Worm (Caenorhabditis elegans) whole organism, early embryonic: ENCODE results near the gene Y51H7BR.4.

Experiments
- F13C5.2 ChIP-seq: sonication (generic microtip); optimal IDR thresholded peaks from 2 replicates; lab custom pipeline; 2017; ENCODE audit warnings: mild to moderate bottlenecking, missing genetic modification characterization, inconsistent platforms, missing compliant biosample characterization
- aly-1 ChIP-seq: sonication (generic microtip); optimal IDR thresholded peaks from 2 replicates; lab custom pipeline; 2016; ENCODE audit warnings: missing genetic modification characterization, missing compliant biosample characterization
- ama-1 ChIP-seq: fragments of 150-350 bp; optimal IDR thresholded peaks from 2 replicates; lab custom pipeline; 2014
- ceh-13 ChIP-seq: fragments of 200-800 bp; sonication (Bioruptor generic); optimal IDR thresholded peaks from 2 replicates; lab custom pipeline; 2018; ENCODE audit warnings: mild to moderate bottlenecking, missing genetic modification characterization, missing compliant biosample characterization
- ets-7 ChIP-seq: sonication (generic microtip); optimal IDR thresholded peaks from 2 replicates; lab custom pipeline; 2016; ENCODE audit warnings: missing genotype, missing genetic modification characterization, missing compliant biosample characterization
- hmbx-1 ChIP-seq: sonication (generic microtip); optimal IDR thresholded peaks from 2 replicates; lab custom pipeline; 2016; ENCODE audit warnings: mild to moderate bottlenecking, missing genetic modification characterization, missing compliant biosample characterization
- hmg-4 ChIP-seq: fragments of 200-800 bp; sonication (Bioruptor generic); optimal IDR thresholded peaks from 2 replicates; lab custom pipeline; 2018; ENCODE audit warnings: mild to moderate bottlenecking, missing genetic modification characterization, missing compliant biosample characterization
- hnd-1 ChIP-seq: sonication (generic microtip); optimal IDR thresholded peaks from 2 replicates; lab custom pipeline; 2016; ENCODE audit warnings: missing genetic modification characterization, missing compliant biosample characterization
- pes-1 ChIP-seq: fragments of 200-800 bp; sonication (Bioruptor generic); IDR thresholded peaks from 2 replicates; pipeline ENCODE4 v1.3.6; 2022; ENCODE audit warnings: missing genetic modification reagents, missing genetic modification characterization, missing compliant biosample characterization
- sea-1 ChIP-seq: fragments of 200-800 bp; sonication (Bioruptor generic); conservative IDR thresholded peaks from 2 replicates; pipeline ENCODE4 v1.3.6; 2022; ENCODE audit warnings: missing genetic modification characterization, missing compliant biosample characterization
- tbx-37 ChIP-seq: fragments of 200-800 bp; sonication (Bioruptor generic); conservative IDR thresholded peaks from 2 replicates; pipeline ENCODE4 v1.3.6; 2022; ENCODE audit warnings: missing genetic modification reagents, missing genetic modification characterization, missing compliant biosample characterization

DNA sequence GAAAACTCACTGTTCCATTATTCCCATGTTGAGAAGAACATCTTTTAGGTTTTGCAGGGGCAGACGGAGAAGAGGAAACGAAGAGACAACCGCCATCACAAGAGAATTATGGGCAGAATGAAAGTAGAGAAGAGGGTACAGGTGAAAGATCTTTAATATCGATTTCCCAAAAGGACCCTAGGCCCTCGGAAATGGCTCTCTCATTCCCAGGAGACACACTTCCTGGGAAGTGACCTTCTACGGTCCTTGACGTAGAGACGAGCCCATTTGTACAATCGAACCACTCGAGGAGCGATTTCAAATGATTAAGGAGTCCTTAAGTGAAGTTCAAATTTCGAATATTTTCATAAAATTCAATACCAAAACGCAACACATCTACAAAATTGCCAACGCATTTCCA lies 41.9 kb downstream of the Y51H7BR.4 start, which contains the start of gene fbxb-46:
- TF ChIP-seq ceh-13 (GFP tag; lab: Kevin White, UChicago) (no peak), ama-1 (lab: Kevin White, UChicago) (no peak), hmbx-1 (no peak), ets-7 (tag; lab: Kevin White, UChicago) (no peak), hnd-1 (no peak), aly-1 (tag; lab: Kevin White, UChicago) (no peak), tbx-37 (no peak), hmg-4 (GFP tag; lab: Kevin White, UChicago) (no peak), F13C5.2 (tag; lab: Kevin White, UChicago) (no peak), pes-1 (GFP tag; lab: Robert Waterston, UW) (no peak), sea-1 (GFP tag; lab: Robert Waterston, UW) (no peak)
